Worm (Caenorhabditis elegans) whole organism, late embryonic: ENCODE results near the gene sgnh-1.

Experiments
- C38D4.7 ChIP-seq: fragments of 200-800 bp; sonication (Bioruptor generic); optimal IDR thresholded peaks from 2 replicates; lab custom pipeline; 2018; ENCODE audit warnings: mild to moderate bottlenecking, missing genetic modification characterization, moderate library complexity, missing compliant biosample characterization
- K02D7.2 ChIP-seq: sonication (generic microtip); optimal IDR thresholded peaks from 2 replicates; lab custom pipeline; 2017; ENCODE audit warnings: mild to moderate bottlenecking, missing genetic modification characterization, missing compliant biosample characterization
- T23F11.4 ChIP-seq: fragments of 200-800 bp; sonication (Bioruptor generic); optimal IDR thresholded peaks from 2 replicates; lab custom pipeline; 2018; ENCODE audit warnings: mild to moderate bottlenecking, missing genetic modification characterization, missing compliant biosample characterization
- Y22D7AL.16 ChIP-seq: sonication (generic microtip); optimal IDR thresholded peaks from 2 replicates; lab custom pipeline; 2016; ENCODE audit warnings: missing genetic modification characterization, missing compliant biosample characterization
- ahr-1 ChIP-seq: sonication (generic microtip); optimal IDR thresholded peaks from 2 replicates; lab custom pipeline; 2016; ENCODE audit warnings: missing genetic modification characterization, missing compliant biosample characterization
- ama-1 ChIP-seq: fragments of 150-350 bp; optimal IDR thresholded peaks from 2 replicates; lab custom pipeline; 2014
- ceh-14 ChIP-seq: sonication (generic microtip); optimal IDR thresholded peaks from 2 replicates; lab custom pipeline; 2016; ENCODE audit warnings: missing genotype, missing genetic modification characterization, missing compliant biosample characterization
- ceh-18 ChIP-seq: sonication (generic microtip); optimal IDR thresholded peaks from 2 replicates; lab custom pipeline; 2016; ENCODE audit warnings: missing genetic modification characterization, missing compliant biosample characterization
- ceh-2 ChIP-seq: sonication (generic microtip); optimal IDR thresholded peaks from 2 replicates; lab custom pipeline; 2016; ENCODE audit warnings: missing genotype, missing genetic modification characterization, missing compliant biosample characterization
- ceh-22 ChIP-seq: sonication (generic microtip); optimal IDR thresholded peaks from 2 replicates; lab custom pipeline; 2017; ENCODE audit warnings: missing biosample characterization, missing genetic modification characterization
- ceh-31 ChIP-seq: sonication (generic microtip); optimal IDR thresholded peaks from 2 replicates; lab custom pipeline; 2016; ENCODE audit warnings: missing genetic modification characterization, missing compliant biosample characterization
- ceh-34 ChIP-seq: sonication (generic microtip); optimal IDR thresholded peaks from 2 replicates; lab custom pipeline; 2016; ENCODE audit warnings: mild to moderate bottlenecking, missing genetic modification characterization, missing compliant biosample characterization
- ceh-45 ChIP-seq: fragments of 200-800 bp; sonication (Bioruptor generic); IDR thresholded peaks from 2 replicates; pipeline ENCODE4 v1.3.6; 2022; ENCODE audit warnings: missing genetic modification reagents, missing genetic modification characterization, missing compliant biosample characterization
- ceh-48 ChIP-seq: sonication (generic microtip); optimal IDR thresholded peaks from 2 replicates; lab custom pipeline; 2016; ENCODE audit warnings: missing genetic modification characterization, inconsistent platforms, missing compliant biosample characterization
- ceh-9 ChIP-seq: sonication (generic microtip); optimal IDR thresholded peaks from 2 replicates; lab custom pipeline; 2016; ENCODE audit warnings: mild to moderate bottlenecking, missing genetic modification characterization, inconsistent platforms, missing compliant biosample characterization
- che-1 ChIP-seq: sonication (generic microtip); optimal IDR thresholded peaks from 2 replicates; lab custom pipeline; 2016; ENCODE audit warnings: mild to moderate bottlenecking, missing genetic modification characterization, missing compliant biosample characterization
- dmd-4 ChIP-seq: sonication (generic microtip); optimal IDR thresholded peaks from 2 replicates; lab custom pipeline; 2016; ENCODE audit warnings: borderline replicate concordance, missing genetic modification characterization, missing compliant biosample characterization
- elt-4 ChIP-seq: sonication (generic microtip); optimal IDR thresholded peaks from 2 replicates; lab custom pipeline; 2016; ENCODE audit warnings: missing genetic modification characterization, missing compliant biosample characterization
- ets-4 ChIP-seq: sonication (generic microtip); optimal IDR thresholded peaks from 2 replicates; lab custom pipeline; 2016; ENCODE audit warnings: missing genetic modification characterization, missing compliant biosample characterization
- eyg-1 ChIP-seq: sonication (generic microtip); optimal IDR thresholded peaks from 2 replicates; lab custom pipeline; 2016; ENCODE audit warnings: missing genotype, missing genetic modification characterization, missing compliant biosample characterization
- fkh-6 ChIP-seq: sonication (generic microtip); optimal IDR thresholded peaks from 2 replicates; lab custom pipeline; 2016; ENCODE audit warnings: missing genetic modification characterization, missing compliant biosample characterization
- hlh-13 ChIP-seq: fragments of 200-800 bp; sonication (Bioruptor generic); optimal IDR thresholded peaks from 2 replicates; lab custom pipeline; 2018; ENCODE audit warnings: mild to moderate bottlenecking, missing genetic modification characterization, missing compliant biosample characterization
- hlh-15 ChIP-seq: sonication (generic microtip); optimal IDR thresholded peaks from 2 replicates; lab custom pipeline; 2016; ENCODE audit warnings: missing genetic modification characterization, missing compliant biosample characterization
- hlh-6 ChIP-seq: sonication (generic microtip); optimal IDR thresholded peaks from 2 replicates; lab custom pipeline; 2016; ENCODE audit warnings: missing genotype, missing genetic modification characterization, missing compliant biosample characterization
- madf-2 ChIP-seq: sonication (generic microtip); optimal IDR thresholded peaks from 2 replicates; lab custom pipeline; 2017; ENCODE audit warnings: missing genetic modification characterization, missing compliant biosample characterization
- nhr-11 ChIP-seq: fragments of 150-350 bp; optimal IDR thresholded peaks from 2 replicates; lab custom pipeline; 2014; ENCODE audit warnings: missing biosample characterization, missing genetic modification characterization
- odd-2 ChIP-seq: sonication (generic microtip); optimal IDR thresholded peaks from 2 replicates; lab custom pipeline; 2017; ENCODE audit warnings: antibody characterized with exemption, mild to moderate bottlenecking, missing genetic modification characterization, missing compliant biosample characterization
- pat-9 ChIP-seq: fragments of 200-800 bp; sonication (Bioruptor generic); optimal IDR thresholded peaks from 2 replicates; lab custom pipeline; 2018; ENCODE audit warnings: mild to moderate bottlenecking, missing genetic modification characterization, moderate library complexity, missing compliant biosample characterization
- pax-1 ChIP-seq: fragments of 150-350 bp; optimal IDR thresholded peaks from 2 replicates; lab custom pipeline; 2014; ENCODE audit warnings: missing biosample characterization, missing genetic modification characterization
- pha-2 ChIP-seq: sonication (generic microtip); optimal IDR thresholded peaks from 2 replicates; lab custom pipeline; 2017; ENCODE audit warnings: mild to moderate bottlenecking, missing genetic modification characterization, missing compliant biosample characterization
- pha-4 ChIP-seq: fragments of 150-350 bp; optimal IDR thresholded peaks from 2 replicates; lab custom pipeline; 2018; ENCODE audit warnings: missing biosample characterization, missing genetic modification reagents, missing genetic modification characterization
- pqm-1 ChIP-seq: sonication (generic microtip); optimal IDR thresholded peaks from 2 replicates; lab custom pipeline; 2016; ENCODE audit warnings: missing genetic modification characterization, missing compliant biosample characterization
- ref-2 ChIP-seq: sonication (generic microtip); optimal IDR thresholded peaks from 2 replicates; lab custom pipeline; 2016; ENCODE audit warnings: missing genetic modification characterization, missing compliant biosample characterization
- rnt-1 ChIP-seq: sonication (generic microtip); optimal IDR thresholded peaks from 2 replicates; lab custom pipeline; 2016; ENCODE audit warnings: missing genetic modification characterization, missing compliant biosample characterization
- sox-2 ChIP-seq: fragments of 200-800 bp; sonication (Bioruptor generic); IDR thresholded peaks from 2 replicates; pipeline ENCODE4 v1.3.6; 2022; ENCODE audit warnings: missing genetic modification reagents, missing genetic modification characterization, missing compliant biosample characterization
- sox-4 ChIP-seq: sonication (generic microtip); optimal IDR thresholded peaks from 2 replicates; lab custom pipeline; 2017; ENCODE audit warnings: mild to moderate bottlenecking, missing genetic modification characterization, inconsistent platforms, missing compliant biosample characterization
- syd-9 ChIP-seq: sonication (generic microtip); optimal IDR thresholded peaks from 2 replicates; lab custom pipeline; 2016; ENCODE audit warnings: mild to moderate bottlenecking, missing genetic modification characterization, moderate library complexity, missing compliant biosample characterization
- unc-3 ChIP-seq, 2 experiments: fragments of 200-800 bp in 1 of 2; sonication (Bioruptor generic) in 1 of 2; sonication (generic microtip) in 1 of 2; conservative IDR thresholded peaks in 1 of 2; optimal IDR thresholded peaks in 1 of 2; 2 replicates each; pipeline versions ENCODE4 v1.3.6 to Lab custom; 2016 to 2022; ENCODE audit warnings: missing compliant biosample characterization in 2 of 2, missing genetic modification characterization in 2 of 2, missing genetic modification reagents in 1 of 2
- unc-55 ChIP-seq: sonication (generic microtip); optimal IDR thresholded peaks from 2 replicates; lab custom pipeline; 2017; ENCODE audit warnings: missing biosample characterization, missing genetic modification reagents, missing genetic modification characterization
- unc-86 ChIP-seq: sonication (generic microtip); optimal IDR thresholded peaks from 2 replicates; lab custom pipeline; 2016; ENCODE audit warnings: missing genetic modification characterization, missing compliant biosample characterization
- zip-5 ChIP-seq: sonication (generic microtip); optimal IDR thresholded peaks from 2 replicates; lab custom pipeline; 2016; ENCODE audit warnings: missing genetic modification characterization, missing compliant biosample characterization

The sgnh-1 gene

DNA sequence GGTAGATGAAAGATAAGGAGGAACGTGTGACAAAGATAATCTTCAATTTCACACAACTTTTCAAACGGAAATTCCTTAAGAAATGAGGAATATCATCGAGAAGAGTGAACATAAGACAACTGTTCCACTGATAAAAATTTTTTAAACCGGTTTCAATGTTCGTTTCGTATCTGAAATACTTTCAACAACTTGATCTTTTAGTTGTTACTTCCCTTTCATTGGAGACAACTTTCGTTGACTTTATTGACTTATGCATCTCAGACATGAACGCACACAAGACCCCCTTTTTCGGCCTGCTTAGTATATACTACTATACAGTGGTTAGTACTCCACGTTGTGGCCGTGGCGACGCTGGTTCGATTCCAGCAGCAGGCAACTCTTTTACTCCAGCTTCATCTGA lies 28.3 kb upstream of the sgnh-1 start, which contains the start of the genes Y17G9A.4 and str-173:
Y17G9A.4 (minus strand) TSS at position 101 of the 400 bp plus-strand sequence.
str-173 (plus strand) TSS at position 325 of the 400 bp plus-strand sequence.
- no peak for TF ChIP-seq ceh-9 (tag; lab: Kevin White, UChicago)
- no peak for TF ChIP-seq pqm-1 (tag; lab: Kevin White, UChicago)
- no peak for TF ChIP-seq ceh-14
- TF ChIP-seq ref-2, result no peak
- no peak for TF ChIP-seq pha-4 (tag; lab: Kevin White, UChicago)

- no peak for TF ChIP-seq K02D7.2 (tag; lab: Kevin White, UChicago)
- no peak for TF ChIP-seq ets-4
- no peak for TF ChIP-seq ahr-1 (tag; lab: Kevin White, UChicago)
- no peak for TF ChIP-seq ceh-48 (tag; lab: Kevin White, UChicago)
- no peak for TF ChIP-seq pha-2
- TF ChIP-seq ama-1 (lab: Kevin White, UChicago), result no peak
These were observed 25.2 kb upstream of the sgnh-1 start for ce11 chrIV:4864524-4864923.

ce11 chrIV:4866599-4866998 lies 23.1 kb upstream of the sgnh-1 start:
- no peak for TF ChIP-seq zip-5 (tag; lab: Kevin White, UChicago)
- TF ChIP-seq nhr-11, result no peak
- no peak for TF ChIP-seq madf-2

DNA sequence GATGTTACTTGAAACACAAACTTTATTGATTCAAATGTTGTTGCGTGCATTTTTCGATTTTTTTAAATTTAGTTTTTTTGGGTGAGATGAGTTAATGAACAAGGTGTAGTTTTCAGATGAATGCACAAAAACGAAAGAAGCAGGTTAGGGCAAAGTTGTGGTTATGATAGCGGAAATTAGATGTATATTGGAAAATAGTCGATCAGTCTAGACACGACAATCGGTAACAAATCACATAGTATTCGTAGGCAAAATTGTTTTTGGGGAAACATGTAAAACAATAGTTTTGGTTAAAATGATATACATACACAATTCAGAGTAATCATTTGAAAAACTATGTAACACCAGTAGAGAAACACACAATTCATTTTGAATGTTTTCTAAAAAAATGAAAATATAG lies 22.1 kb upstream of the sgnh-1 start, which contains the start of gene str-172:
str-172 (minus strand) TSS at position 101 of the 400 bp plus-strand sequence.
- TF ChIP-seq ahr-1 (tag; lab: Kevin White, UChicago) (no peak), T23F11.4 (GFP tag; lab: Kevin White, UChicago) (no peak), hlh-15 (tag; lab: Kevin White, UChicago) (no peak), syd-9 (no peak), unc-3 (GFP tag; conservative IDR thresholded peaks at IDR 0.05; lab: Robert Waterston, UW) (no peak), unc-3 (tag; optimal IDR thresholded peaks at IDR 0.05; lab: Kevin White, UChicago) (no peak), pax-1 (tag; lab: Kevin White, UChicago) (no peak), ceh-31 (tag; lab: Kevin White, UChicago) (no peak), ceh-2 (tag; lab: Kevin White, UChicago) (no peak), dmd-4 (no peak), pat-9 (tag; lab: Kevin White, UChicago) (no peak)

DNA sequence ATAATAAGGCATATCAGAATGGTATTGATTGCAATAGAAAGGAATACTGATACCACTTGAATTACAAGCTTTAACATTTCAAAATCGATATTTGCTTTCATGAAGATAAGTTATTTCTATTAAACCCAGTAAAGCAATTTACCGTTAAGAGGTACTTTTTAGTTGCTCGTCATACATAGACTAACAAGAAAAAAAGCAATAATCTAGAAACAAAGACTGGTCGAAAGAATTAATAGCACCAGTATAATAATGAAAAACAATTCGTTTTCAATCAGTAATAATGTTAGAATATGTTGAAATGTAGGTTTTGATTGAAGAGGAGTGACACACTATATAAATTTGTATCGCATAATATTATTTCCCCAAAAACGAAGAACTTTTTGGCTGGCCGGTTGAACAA lies 19.2 kb upstream of the sgnh-1 start, which contains the start of gene str-175:
str-175 (minus strand) TSS at position 101 of the 400 bp plus-strand sequence.
- TF ChIP-seq unc-55 (GFP tag; lab: Kevin White, UChicago) (no peak), ets-4 (no peak), hlh-13 (GFP tag; lab: Kevin White, UChicago) (no peak), ceh-2 (tag; lab: Kevin White, UChicago) (no peak), C38D4.7 (no peak)
- TF ChIP-seq, all 69 proteins: peak for 0

- no peak for TF ChIP-seq unc-55 (GFP tag; lab: Kevin White, UChicago)
- TF ChIP-seq unc-86 (tag; lab: Kevin White, UChicago), result no peak
- no peak for TF ChIP-seq ceh-18 (tag; lab: Kevin White, UChicago)
- no peak for TF ChIP-seq hlh-6 (tag; lab: Kevin White, UChicago)
- no peak for TF ChIP-seq ceh-48 (tag; lab: Kevin White, UChicago)
- TF ChIP-seq odd-2 (tag; lab: Kevin White, UChicago), result no peak
These were observed 15.1 kb upstream of the sgnh-1 start, which contains the start of gene str-174 for ce11 chrIV:4874603-4875002. Gene str-174 (minus strand): TSS chrIV:4874703.

DNA sequence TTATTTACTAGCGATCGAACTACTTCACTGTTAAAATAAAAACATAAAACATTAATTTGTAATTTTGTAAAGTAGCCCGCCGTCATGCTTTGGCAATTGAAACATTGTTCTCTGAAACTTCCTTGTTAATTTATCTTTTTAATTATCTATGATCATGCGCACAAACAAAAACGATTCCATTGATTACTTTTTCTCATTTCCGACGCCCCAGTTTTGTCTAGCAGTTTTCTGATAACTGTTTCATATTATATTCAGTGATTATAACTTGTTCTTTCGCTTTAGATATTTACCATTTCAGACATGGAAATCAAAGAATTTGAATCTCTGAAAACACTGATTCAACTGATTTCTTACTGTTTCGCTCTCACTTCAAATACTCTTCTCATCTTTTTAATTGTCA lies 12.6 kb upstream of the sgnh-1 start, which contains the start of gene str-170:
str-170 (plus strand) TSS at position 301 of the 400 bp plus-strand sequence.
- no peak for TF ChIP-seq ceh-45 (GFP tag; lab: Robert Waterston, UW)
- TF ChIP-seq dmd-4, result no peak
- TF ChIP-seq madf-2, result no peak
- no peak for TF ChIP-seq pqm-1 (tag; lab: Kevin White, UChicago)
- TF ChIP-seq ceh-34, result no peak
- no peak for TF ChIP-seq elt-4 (tag; lab: Kevin White, UChicago)
- TF ChIP-seq eyg-1 (tag; lab: Kevin White, UChicago), result no peak
- no peak for TF ChIP-seq ceh-22 (tag; lab: Kevin White, UChicago)
- no peak for TF ChIP-seq fkh-6 (tag; lab: Kevin White, UChicago)
- no peak for TF ChIP-seq hlh-6 (tag; lab: Kevin White, UChicago)
- TF ChIP-seq che-1 (tag; lab: Kevin White, UChicago), result no peak
- no peak for TF ChIP-seq Y22D7AL.16 (tag; lab: Kevin White, UChicago)
- TF ChIP-seq ets-4, result no peak
- no peak for TF ChIP-seq ceh-48 (tag; lab: Kevin White, UChicago)
- TF ChIP-seq sox-2 (GFP tag; lab: Robert Waterston, UW), result no peak
- no peak for TF ChIP-seq sox-4
- no peak for TF ChIP-seq rnt-1 (tag; lab: Kevin White, UChicago)
